Fruit fly (Drosophila melanogaster): ENCODE results near the gene mil.

The mil gene

DNA sequence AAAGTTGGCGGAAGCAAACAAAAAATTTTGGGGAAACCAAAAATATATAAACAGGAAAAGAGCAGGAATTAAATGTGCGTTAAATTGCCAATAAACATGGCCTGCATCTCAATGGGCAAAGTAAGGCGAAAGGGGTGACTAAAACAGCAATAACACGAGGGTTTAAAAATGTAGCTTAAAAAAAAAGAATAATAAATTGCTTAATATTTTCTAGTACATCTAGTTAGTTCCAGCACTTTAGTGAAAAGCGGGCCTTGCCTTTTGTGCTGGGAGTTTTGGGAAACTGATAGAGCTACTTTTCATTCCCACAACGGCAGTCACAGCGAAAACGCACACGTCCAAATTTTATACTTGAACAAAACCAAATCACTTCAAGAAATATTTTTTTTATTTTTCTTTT, at the start of gene mil:
TSS of gene mil (plus strand) at position 301 of the 400 bp plus-strand sequence.
- TF ChIP-seq psq (optimal IDR thresholded peaks at IDR 0.05) (no peak), pan (optimal IDR thresholded peaks at IDR 0.05) (no peak)

- TF ChIP-seq Dll (optimal IDR thresholded peaks at IDR 0.05) (no peak), psq (optimal IDR thresholded peaks at IDR 0.05) (no peak), usp (GFP tag; optimal IDR thresholded peaks at IDR 0.05) (no peak), EcR (GFP tag; optimal IDR thresholded peaks at IDR 0.05) (no peak), pan (optimal IDR thresholded peaks at IDR 0.05) (no peak), CG8478 (optimal IDR thresholded peaks at IDR 0.05) (no peak)
These were observed 40.0 kb upstream of the mil start, which contains the start of gene CG12426 for dm6 chr3R:27872290-27872689. Gene CG12426, minus strand, starts transcription at chr3R:27872390.

DNA sequence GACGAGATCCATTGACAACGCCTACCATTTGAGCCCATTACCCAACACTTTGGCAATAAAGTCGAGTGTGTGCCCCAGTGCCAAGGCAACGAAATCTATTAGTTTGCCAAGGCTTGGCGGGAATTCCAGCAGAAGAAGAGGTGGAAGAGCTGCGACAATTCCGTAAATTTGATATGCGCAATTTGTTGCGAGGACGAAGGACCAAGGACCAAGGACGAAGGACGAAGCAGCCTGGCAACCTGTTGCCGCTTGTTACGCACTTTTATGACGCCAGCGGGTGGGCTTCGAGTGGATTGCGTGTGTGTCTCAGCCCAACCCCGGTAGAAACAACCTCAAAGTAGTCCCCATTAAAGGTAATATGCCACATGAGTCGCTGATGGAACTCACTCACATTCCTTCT, 24.1 kb upstream of the mil start:
- TF ChIP-seq pan (optimal IDR thresholded peaks at IDR 0.05) (no peak), psq (optimal IDR thresholded peaks at IDR 0.05) (no peak), usp (GFP tag; optimal IDR thresholded peaks at IDR 0.05) (no peak), EcR (GFP tag; optimal IDR thresholded peaks at IDR 0.05) (no peak), CG8478 (optimal IDR thresholded peaks at IDR 0.05) (no peak), Dll (optimal IDR thresholded peaks at IDR 0.05) (no peak)

DNA sequence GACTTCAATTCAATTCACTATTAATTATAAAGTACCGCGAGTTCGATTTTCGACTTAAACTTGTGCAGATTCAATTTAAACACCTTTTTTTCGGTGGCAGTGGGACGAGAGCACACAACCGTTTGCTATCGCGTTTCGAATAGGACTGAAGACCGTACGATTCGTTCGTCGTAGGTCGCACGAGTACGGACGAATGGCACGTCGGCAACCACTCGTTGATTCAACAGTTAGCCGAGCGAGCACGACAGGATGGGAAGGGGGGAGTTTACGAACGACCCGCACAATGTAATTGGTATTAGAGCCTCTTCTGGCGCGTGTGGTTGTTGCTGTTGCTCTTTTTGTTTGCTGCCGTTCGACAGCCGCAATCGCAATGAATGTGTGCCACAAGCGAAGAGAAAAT, 6.6 kb upstream of the mil start, which contains the start of gene CG34353:
TSS of gene CG34353 (minus strand) at position 149 of the 400 bp plus-strand sequence.
- TF ChIP-seq pan (optimal IDR thresholded peaks at IDR 0.05), result no peak
- TF ChIP-seq usp (GFP tag; optimal IDR thresholded peaks at IDR 0.05), result no peak
- no peak for TF ChIP-seq CG8478 (optimal IDR thresholded peaks at IDR 0.05)
- TF ChIP-seq Dll (optimal IDR thresholded peaks at IDR 0.05), result no peak
- no peak for TF ChIP-seq psq (optimal IDR thresholded peaks at IDR 0.05)
- no peak for TF ChIP-seq EcR (GFP tag; optimal IDR thresholded peaks at IDR 0.05)

DNA sequence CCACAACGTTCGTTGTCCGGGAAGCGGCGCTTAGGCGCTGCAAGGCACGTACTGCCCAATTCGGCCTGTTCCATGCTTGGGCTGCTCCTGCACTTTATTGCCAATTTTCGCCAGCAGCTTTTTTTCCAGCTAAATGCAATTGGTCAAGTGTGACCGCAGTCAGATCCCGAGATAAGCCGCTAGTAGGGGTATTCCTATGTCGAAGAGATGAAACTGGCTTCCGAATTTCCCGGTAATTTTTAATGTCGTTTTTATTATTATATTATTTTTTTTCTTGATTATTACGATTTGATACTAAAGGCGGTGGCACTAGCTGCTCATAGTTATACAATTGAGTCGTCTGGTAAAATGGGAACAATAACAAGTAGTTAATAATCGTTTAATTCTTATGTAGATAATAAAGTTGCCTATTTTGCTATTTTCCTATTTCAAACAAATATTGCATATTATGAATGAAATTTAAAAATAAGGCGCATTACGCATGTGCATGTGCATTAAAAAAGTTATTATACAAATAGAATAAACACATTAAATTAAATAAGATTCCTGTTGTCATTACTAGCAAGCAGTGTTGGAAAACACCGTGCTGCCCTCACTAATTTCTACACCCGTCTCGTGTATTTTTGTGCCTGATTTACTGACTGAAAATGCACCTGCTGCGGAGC, 4.2 kb downstream of the mil start, which contains the start of the genes CG5003 and mRpS22:
TSS of gene CG5003 (minus strand) at position 162 of the 665 bp plus-strand sequence.
TSS of gene mRpS22 (plus strand) at position 554 of the 665 bp plus-strand sequence.
- TF ChIP-seq CG8478 (optimal IDR thresholded peaks at IDR 0.05) (no peak), usp (GFP tag; optimal IDR thresholded peaks at IDR 0.05) (no peak), pan (optimal IDR thresholded peaks at IDR 0.05) (no peak), Dll (optimal IDR thresholded peaks at IDR 0.05) (no peak), psq (optimal IDR thresholded peaks at IDR 0.05) (no peak), EcR (GFP tag; optimal IDR thresholded peaks at IDR 0.05) (no peak)

- no peak for TF ChIP-seq psq (optimal IDR thresholded peaks at IDR 0.05)
- TF ChIP-seq CG8478 (optimal IDR thresholded peaks at IDR 0.05), result no peak
- no peak for TF ChIP-seq Dll (optimal IDR thresholded peaks at IDR 0.05)
- no peak for TF ChIP-seq usp (GFP tag; optimal IDR thresholded peaks at IDR 0.05)
- no peak for TF ChIP-seq pan (optimal IDR thresholded peaks at IDR 0.05)
- TF ChIP-seq EcR (GFP tag; optimal IDR thresholded peaks at IDR 0.05), result no peak
These were observed 7.1 kb downstream of the mil start, which contains the start of gene Boh1 for dm6 chr3R:27919385-27919789. Gene Boh1, minus strand, starts transcription at chr3R:27919460.

DNA sequence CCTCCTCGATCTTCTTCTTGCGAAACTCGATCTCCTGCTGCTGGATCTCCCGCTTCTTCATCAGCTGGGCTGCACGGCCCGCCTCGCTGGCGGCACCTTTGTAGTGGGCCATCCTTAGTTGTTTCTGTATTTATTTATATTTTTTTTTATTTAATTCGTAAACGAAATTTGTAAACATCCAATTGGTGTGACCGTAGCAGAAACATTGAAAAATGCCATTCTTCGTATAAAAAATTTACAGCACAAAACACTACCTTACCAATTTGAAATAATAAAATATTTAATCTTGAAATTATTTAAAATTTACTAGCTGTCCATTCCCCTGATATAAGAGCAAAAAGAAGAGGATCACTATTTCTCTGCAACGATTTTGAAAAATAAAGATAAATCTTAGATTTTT, 8.6 kb downstream of the mil start, which contains the start of gene CG12259:
TSS of gene CG12259 (minus strand) at position 207 of the 400 bp plus-strand sequence.
- no peak for TF ChIP-seq usp (GFP tag; optimal IDR thresholded peaks at IDR 0.05)
- TF ChIP-seq psq (optimal IDR thresholded peaks at IDR 0.05), result no peak
- TF ChIP-seq Dll (optimal IDR thresholded peaks at IDR 0.05), result no peak
- TF ChIP-seq pan (optimal IDR thresholded peaks at IDR 0.05), result no peak
- no peak for TF ChIP-seq EcR (GFP tag; optimal IDR thresholded peaks at IDR 0.05)
- no peak for TF ChIP-seq CG8478 (optimal IDR thresholded peaks at IDR 0.05)

DNA sequence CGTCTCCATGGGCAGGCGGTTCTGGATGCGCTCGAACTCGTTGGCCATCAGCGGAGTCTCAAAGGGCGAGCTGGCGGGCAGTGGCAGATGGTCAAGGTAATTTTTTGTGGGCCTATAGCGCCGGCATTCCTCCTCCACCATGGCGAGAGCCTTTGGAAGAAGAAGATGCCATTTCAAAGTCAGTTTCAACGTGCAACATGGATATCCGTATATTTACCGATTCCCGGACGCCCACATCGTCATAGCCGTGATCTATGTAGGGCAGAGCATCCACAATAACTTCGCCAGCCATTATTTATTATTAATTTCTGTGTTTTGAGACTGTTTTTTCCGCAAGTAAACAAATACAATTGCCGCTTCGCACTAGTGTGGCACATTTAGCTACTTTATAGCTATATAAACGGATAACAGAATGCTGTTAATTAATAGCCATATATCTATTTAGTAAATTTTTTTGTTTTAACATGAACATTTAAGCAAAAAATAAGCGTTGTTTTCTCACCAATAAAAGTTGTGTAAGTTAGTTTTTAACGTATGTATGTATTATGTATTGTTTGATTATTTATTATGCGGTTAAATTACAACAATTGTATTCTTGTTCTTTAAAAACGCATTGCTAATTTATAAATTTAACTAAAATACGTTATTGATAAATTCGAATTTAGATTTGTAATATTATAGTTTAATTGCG, 9.9 kb downstream of the mil start, which contains the start of gene BCAS2:
TSS of gene BCAS2 (minus strand) at position 375 of the 691 bp plus-strand sequence.
- no peak for TF ChIP-seq psq (optimal IDR thresholded peaks at IDR 0.05)
- no peak for TF ChIP-seq usp (GFP tag; optimal IDR thresholded peaks at IDR 0.05)
- TF ChIP-seq EcR (GFP tag; optimal IDR thresholded peaks at IDR 0.05), result no peak
- TF ChIP-seq Dll (optimal IDR thresholded peaks at IDR 0.05), result no peak
- no peak for TF ChIP-seq CG8478 (optimal IDR thresholded peaks at IDR 0.05)
- no peak for TF ChIP-seq pan (optimal IDR thresholded peaks at IDR 0.05)

DNA sequence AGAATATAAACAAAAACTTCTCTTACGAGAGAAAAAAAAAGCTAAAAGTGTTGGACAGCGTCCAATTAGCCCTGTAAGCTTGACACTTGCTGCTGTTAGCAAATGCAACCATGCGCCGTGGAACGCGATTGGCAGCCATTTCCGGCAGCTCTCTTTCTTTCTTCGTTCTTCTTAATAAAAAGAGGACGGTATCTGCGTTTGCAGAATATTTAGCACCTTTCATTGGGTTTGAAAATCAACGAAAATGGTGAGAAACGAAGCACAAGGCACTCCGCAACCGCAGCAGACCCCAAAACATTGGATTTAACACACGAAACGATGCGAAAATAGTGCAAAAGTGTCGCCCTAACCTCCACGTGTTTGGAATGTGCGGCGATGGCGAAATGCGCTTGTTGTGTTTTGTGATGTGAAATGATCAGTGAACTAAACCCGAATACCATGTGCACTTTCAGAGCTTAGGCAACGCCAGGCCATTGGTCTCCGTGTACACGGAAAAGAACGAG, 10.5 kb downstream of the mil start, which contains the start of gene RpL4:
TSS of gene RpL4 (plus strand) at position 149 of the 503 bp plus-strand sequence.
- no peak for TF ChIP-seq CG8478 (optimal IDR thresholded peaks at IDR 0.05)

DNA sequence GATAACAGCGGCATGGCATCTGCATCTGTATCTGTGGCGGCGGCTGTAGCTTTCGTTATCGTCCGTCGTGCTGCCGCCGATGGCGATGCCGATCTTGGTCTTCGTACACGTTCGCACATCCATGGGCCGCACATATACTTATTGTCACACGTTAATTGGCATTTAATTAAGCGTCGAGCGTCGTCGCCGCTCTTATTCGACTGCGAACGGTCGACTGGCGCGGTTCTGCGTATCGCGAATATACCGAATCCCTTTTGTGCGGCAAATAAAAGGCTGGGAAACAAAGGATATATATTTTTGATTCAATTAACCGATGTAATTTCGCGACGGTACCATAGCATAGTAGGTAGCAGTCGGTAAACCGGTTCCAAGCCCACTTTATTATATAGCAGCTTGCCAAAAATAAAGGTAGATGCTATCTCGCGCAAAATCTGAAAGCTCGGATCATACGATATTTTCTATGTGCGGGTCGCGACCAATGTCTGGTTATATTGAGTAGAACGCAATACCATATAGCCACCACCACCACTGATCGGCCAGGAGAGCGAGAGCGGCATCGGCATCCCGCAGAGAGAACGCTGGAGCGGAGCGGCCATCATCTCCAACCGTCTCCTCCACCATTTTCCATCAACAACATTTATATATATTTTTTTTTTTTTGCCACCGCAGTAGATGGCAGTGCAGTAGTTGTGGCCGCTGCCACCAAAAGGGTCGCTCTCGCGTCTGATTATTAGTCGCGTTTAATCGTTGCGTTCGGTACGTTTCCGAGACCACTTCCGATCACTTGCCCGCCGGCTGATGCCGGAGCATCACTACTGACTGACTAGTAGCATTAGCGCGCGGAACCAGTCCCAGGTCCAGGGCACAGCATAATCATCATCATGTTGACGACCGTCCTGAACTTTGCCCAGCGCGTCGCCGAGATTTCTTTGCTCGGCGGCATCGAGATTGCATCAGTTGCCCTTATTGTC, 13.0 kb downstream of the mil start, which contains the start of gene mino:
TSS of gene mino (plus strand) at position 192 of the 971 bp plus-strand sequence.
- no peak for TF ChIP-seq CG8478 (optimal IDR thresholded peaks at IDR 0.05)
- peak; percentile 28 for TF ChIP-seq Dll (optimal IDR thresholded peaks at IDR 0.05)
- no peak for TF ChIP-seq usp (GFP tag; optimal IDR thresholded peaks at IDR 0.05)
- no peak for TF ChIP-seq EcR (GFP tag; optimal IDR thresholded peaks at IDR 0.05)
- no peak for TF ChIP-seq psq (optimal IDR thresholded peaks at IDR 0.05)
- TF ChIP-seq pan (optimal IDR thresholded peaks at IDR 0.05), result no peak

DNA sequence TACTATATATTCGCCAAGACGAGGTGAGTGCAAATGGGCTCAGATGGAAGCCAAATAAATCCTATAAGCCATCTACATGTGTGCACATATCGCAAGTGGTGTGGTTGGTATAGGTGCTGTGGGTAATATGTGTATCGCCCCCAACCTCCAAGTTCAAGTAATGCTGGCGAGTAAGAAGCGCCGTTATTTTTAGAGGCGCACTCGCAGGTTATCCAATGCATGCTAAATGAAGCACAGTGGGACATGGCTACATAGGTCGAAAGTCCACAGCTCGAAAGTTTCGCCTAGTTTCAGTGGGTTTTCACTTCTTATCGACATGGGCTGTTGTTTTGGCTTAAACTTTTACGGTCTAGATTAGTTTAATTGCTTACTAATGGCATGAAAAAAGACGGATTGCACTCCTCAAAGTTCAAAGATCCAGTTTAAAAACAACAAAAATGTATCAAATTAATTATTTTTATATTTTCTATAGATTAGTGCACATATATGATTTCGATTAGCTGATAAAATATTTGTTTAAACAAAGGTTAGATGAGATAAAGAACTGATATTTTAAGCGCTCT, 13.8 kb downstream of the mil start:
- TF ChIP-seq Dll (optimal IDR thresholded peaks at IDR 0.05), result no peak
- TF ChIP-seq EcR (GFP tag; optimal IDR thresholded peaks at IDR 0.05), result no peak
- no peak for TF ChIP-seq usp (GFP tag; optimal IDR thresholded peaks at IDR 0.05)
- no peak for TF ChIP-seq pan (optimal IDR thresholded peaks at IDR 0.05)
- TF ChIP-seq psq (optimal IDR thresholded peaks at IDR 0.05), result no peak
- TF ChIP-seq CG8478 (optimal IDR thresholded peaks at IDR 0.05), result no peak

Measured in whole organism.